Fruit fly (Drosophila melanogaster) whole organism, pupa: ENCODE results near the gene Syx16.

Source experiments
- CG13204 ChIP-seq: fragments of 200-800 bp; sonication (Bioruptor generic); optimal IDR thresholded peaks from 2 replicates; lab custom pipeline; 2018; ENCODE audit warnings: missing biosample characterization, mild to moderate bottlenecking, missing genetic modification characterization, moderate library complexity
- CG14655 ChIP-seq: fragments of 200-800 bp; sonication (Bioruptor generic); optimal IDR thresholded peaks from 3 replicates; lab custom pipeline; 2017; ENCODE audit warnings: mild to moderate bottlenecking, missing biosample characterization, missing genetic modification reagents, missing genetic modification characterization
- CG17806 ChIP-seq: fragments of 200-800 bp; sonication (Bioruptor generic); optimal IDR thresholded peaks from 2 replicates; lab custom pipeline; 2018; ENCODE audit warnings: missing biosample characterization, mild to moderate bottlenecking, missing genetic modification characterization, moderate library complexity
- CG32121 ChIP-seq: fragments of 200-800 bp; sonication (Bioruptor generic); IDR thresholded peaks from 2 replicates; pipeline ENCODE4 v1.3.6; 2022; ENCODE audit warnings: missing biosample characterization, missing genetic modification characterization
- CG4496 ChIP-seq: fragments of 200-800 bp; sonication (Bioruptor generic); IDR thresholded peaks from 3 replicates; pipeline ENCODE4 v1.3.6; 2022; ENCODE audit warnings: missing biosample characterization, missing genetic modification characterization
- CG8159 ChIP-seq: fragments of 200-800 bp; sonication (Bioruptor generic); optimal IDR thresholded peaks from 3 replicates; lab custom pipeline; 2018; ENCODE audit warnings: missing biosample characterization, mild to moderate bottlenecking, missing genetic modification characterization, moderate library complexity
- CG8301 ChIP-seq: fragments of 200-800 bp; sonication (Bioruptor generic); optimal IDR thresholded peaks from 2 replicates; lab custom pipeline; 2018; ENCODE audit warnings: missing biosample characterization, mild to moderate bottlenecking, missing genetic modification characterization
- D1 ChIP-seq: fragments of 200-800 bp; sonication (Bioruptor generic); optimal IDR thresholded peaks from 2 replicates; lab custom pipeline; 2018; ENCODE audit warnings: missing biosample characterization, mild to moderate bottlenecking, missing genetic modification characterization, moderate library complexity
- Ets98B ChIP-seq: fragments of 200-800 bp; sonication (Bioruptor generic); IDR thresholded peaks from 2 replicates; pipeline ENCODE4 v1.3.6; 2022; ENCODE audit warnings: missing biosample characterization, missing genetic modification characterization
- Pif1B ChIP-seq: fragments of 200-800 bp; sonication (Bioruptor generic); optimal IDR thresholded peaks from 3 replicates; lab custom pipeline; 2016; ENCODE audit warnings: missing biosample characterization, missing genetic modification characterization
- rn ChIP-seq: fragments of 200-800 bp; sonication (Bioruptor generic); IDR thresholded peaks from 2 replicates; pipeline ENCODE4 v1.3.6; 2022; ENCODE audit warnings: missing biosample characterization, missing genetic modification characterization

- TF ChIP-seq CG17806 (tag; lab: Kevin White, UChicago) (no peak), Ets98B (GFP tag; lab: Robert Waterston, UW) (no peak), D1 (tag; lab: Kevin White, UChicago) (no peak), CG14655 (GFP tag; lab: Kevin White, UChicago) (no peak), CG8159 (tag; lab: Kevin White, UChicago) (no peak), CG32121 (no peak), CG13204 (GFP tag; lab: Kevin White, UChicago) (no peak), Pif1B (GFP tag; lab: Kevin White, UChicago) (no peak), CG4496 (GFP tag; lab: Robert Waterston, UW) (no peak), CG8301 (tag; lab: Kevin White, UChicago) (no peak), rn (GFP tag; lab: Robert Waterston, UW) (no peak)
Measured at dm6 chrX:20389633-20390032, 3.9 kb downstream of the Syx16 start.
